Worm (Caenorhabditis elegans): ENCODE results near the gene T22C8.4.

ce11 chrII:8575184-8575583 lies 48.1 kb downstream of the T22C8.4 start, which contains the start of gene puf-5:
- no peak for TF ChIP-seq blmp-1 (tag; optimal IDR thresholded peaks at IDR 0.05; ENCODE audit: insufficient read depth)
- TF ChIP-seq egl-27 (tag; optimal IDR thresholded peaks at IDR 0.05), result no peak
- TF ChIP-seq zag-1 (tag; optimal IDR thresholded peaks at IDR 0.05), result no peak
- no peak for TF ChIP-seq ama-1 (optimal IDR thresholded peaks at IDR 0.05)
- no peak for TF ChIP-seq ztf-4 (tag; optimal IDR thresholded peaks at IDR 0.05)
- TF ChIP-seq mdl-1 (tag; optimal IDR thresholded peaks at IDR 0.05), result no peak
- TF ChIP-seq aly-2 (tag; optimal IDR thresholded peaks at IDR 0.05), result no peak
- TF ChIP-seq lin-13 (GFP tag; optimal IDR thresholded peaks at IDR 0.05), result no peak

All from whole organism, L2 larva.